Fruit fly (Drosophila melanogaster) whole organism, embryonic: ENCODE measurements around the gene SkpD.
A peak's percentile ranks its signal among the peaks of the same experiment; 100 is the strongest.

Experiments used
- CG10979 ChIP-seq: fragments of 200-800 bp; sonication (Bioruptor generic); optimal IDR thresholded peaks from 2 replicates; lab custom pipeline; 2018; ENCODE audit warnings: missing biosample characterization, mild to moderate bottlenecking, missing genetic modification characterization, moderate library complexity
- CG11696 ChIP-seq: fragments of 200-800 bp; sonication (Bioruptor generic); IDR thresholded peaks from 2 replicates; pipeline ENCODE4 v1.3.6; 2022; ENCODE audit warnings: missing biosample characterization, missing genetic modification characterization
- CG12071 ChIP-seq: fragments of 200-800 bp; sonication (Bioruptor generic); optimal IDR thresholded peaks from 3 replicates; lab custom pipeline; 2018; ENCODE audit warnings: missing biosample characterization, mild to moderate bottlenecking, missing genetic modification characterization
- CG12391 ChIP-seq: fragments of 200-800 bp; sonication (Bioruptor generic); optimal IDR thresholded peaks from 3 replicates; lab custom pipeline; 2018; ENCODE audit warnings: missing biosample characterization, mild to moderate bottlenecking, missing genetic modification characterization, moderate library complexity
- CG14710 ChIP-seq: fragments of 200-800 bp; sonication (Bioruptor generic); optimal IDR thresholded peaks from 3 replicates; lab custom pipeline; 2019; ENCODE audit warnings: missing biosample characterization, mild to moderate bottlenecking, missing genetic modification characterization, moderate library complexity
- CG16863 ChIP-seq: fragments of 200-800 bp; sonication (Bioruptor generic); optimal IDR thresholded peaks from 3 replicates; lab custom pipeline; 2016; ENCODE audit warnings: missing biosample characterization, missing genetic modification characterization
- CG18599 ChIP-seq: fragments of 200-800 bp; sonication (Bioruptor generic); optimal IDR thresholded peaks from 3 replicates; lab custom pipeline; 2017; ENCODE audit warnings: missing biosample characterization, missing genetic modification characterization, mild to moderate bottlenecking, moderate library complexity, missing genetic modification reagents
- CG2120 ChIP-seq: fragments of 200-800 bp; sonication (Bioruptor generic); optimal IDR thresholded peaks from 3 replicates; lab custom pipeline; 2016; ENCODE audit warnings: missing biosample characterization, missing genetic modification characterization
- CG3995 ChIP-seq: fragments of 200-800 bp; sonication (Bioruptor generic); optimal IDR thresholded peaks from 3 replicates; lab custom pipeline; 2016; ENCODE audit warnings: missing biosample characterization, missing genetic modification characterization
- CG4282 ChIP-seq: fragments of 200-800 bp; sonication (Bioruptor generic); optimal IDR thresholded peaks from 2 replicates; lab custom pipeline; 2016; ENCODE audit warnings: missing biosample characterization, missing genetic modification characterization
- CG6683 ChIP-seq: fragments of 200-800 bp; sonication (Bioruptor generic); optimal IDR thresholded peaks from 2 replicates; lab custom pipeline; 2017; ENCODE audit warnings: missing biosample characterization, mild to moderate bottlenecking, missing genetic modification characterization, missing genetic modification reagents
- CG6689 ChIP-seq: fragments of 200-800 bp; sonication (Bioruptor generic); IDR thresholded peaks from 2 replicates; pipeline ENCODE4 v1.3.6; 2022; ENCODE audit warnings: missing biosample characterization, missing genetic modification characterization
- CG6813 ChIP-seq: fragments of 200-800 bp; sonication (Bioruptor generic); optimal IDR thresholded peaks from 2 replicates; lab custom pipeline; 2017; ENCODE audit warnings: missing biosample characterization, missing genetic modification characterization, mild to moderate bottlenecking, moderate library complexity, missing genetic modification reagents
- CG7357 ChIP-seq: fragments of 200-800 bp; sonication (Bioruptor generic); IDR thresholded peaks from 3 replicates; pipeline ENCODE4 v1.3.6; 2022; ENCODE audit warnings: missing biosample characterization, missing genetic modification characterization
- CG7556 ChIP-seq: fragments of 200-800 bp; sonication (Bioruptor generic); optimal IDR thresholded peaks from 2 replicates; lab custom pipeline; 2017; ENCODE audit warnings: missing biosample characterization, mild to moderate bottlenecking, missing genetic modification characterization
- CG8478 ChIP-seq: fragments of >200 bp; optimal IDR thresholded peaks from 2 replicates; lab custom pipeline; 2018
- D19A ChIP-seq: fragments of 200-800 bp; optimal IDR thresholded peaks from 3 replicates; lab custom pipeline; 2019; ENCODE audit warnings: missing biosample characterization, mild to moderate bottlenecking, missing genetic modification characterization, moderate library complexity
- Dad ChIP-seq: fragments of 200-800 bp; sonication (Bioruptor generic); optimal IDR thresholded peaks from 3 replicates; lab custom pipeline; 2016; ENCODE audit warnings: missing biosample characterization, missing genetic modification characterization
- Deaf1 ChIP-seq: fragments of 200-800 bp; optimal IDR thresholded peaks from 3 replicates; lab custom pipeline; 2019; ENCODE audit warnings: missing biosample characterization, mild to moderate bottlenecking, missing genetic modification characterization, moderate library complexity
- Fer1 ChIP-seq: fragments of 200-800 bp; sonication (Bioruptor generic); optimal IDR thresholded peaks from 2 replicates; lab custom pipeline; 2017; ENCODE audit warnings: missing biosample characterization, mild to moderate bottlenecking, missing genetic modification characterization
- Hmr ChIP-seq: fragments of 200-800 bp; sonication (Bioruptor generic); optimal IDR thresholded peaks from 3 replicates; lab custom pipeline; 2017; ENCODE audit warnings: mild to moderate bottlenecking, missing biosample characterization, missing genetic modification reagents, missing genetic modification characterization
- Hmx ChIP-seq: fragments of 200-800 bp; sonication (Bioruptor generic); optimal IDR thresholded peaks from 2 replicates; lab custom pipeline; 2016; ENCODE audit warnings: missing biosample characterization, missing genetic modification characterization
- MBD-R2 ChIP-seq: fragments of 200-800 bp; sonication (Bioruptor generic); IDR thresholded peaks from 2 replicates; pipeline ENCODE4 v1.3.6; 2022; ENCODE audit warnings: missing biosample characterization, missing genetic modification characterization
- Mad ChIP-seq: fragments of 200-800 bp; sonication (Bioruptor generic); optimal IDR thresholded peaks from 2 replicates; lab custom pipeline; 2016; ENCODE audit warnings: missing biosample characterization, missing genetic modification characterization
- Med ChIP-seq: fragments of 200-800 bp; sonication (Bioruptor generic); peaks from one replicate; lab custom pipeline; 2016; ENCODE audit warnings: missing biosample characterization, missing genetic modification characterization, mild to moderate bottlenecking, inconsistent platforms, moderate library complexity
- Meics ChIP-seq: fragments of 200-800 bp; sonication (Bioruptor generic); optimal IDR thresholded peaks from 2 replicates; lab custom pipeline; 2017; ENCODE audit warnings: missing biosample characterization, mild to moderate bottlenecking, missing genetic modification characterization
- Myb ChIP-seq: fragments of 200-800 bp; sonication (Bioruptor generic); optimal IDR thresholded peaks from 2 replicates; lab custom pipeline; 2016; ENCODE audit warnings: missing biosample characterization, missing genetic modification characterization
- Usf ChIP-seq: fragments of 200-800 bp; sonication (Bioruptor generic); optimal IDR thresholded peaks from 2 replicates; lab custom pipeline; 2017; ENCODE audit warnings: missing genotype, missing biosample characterization, missing genetic modification characterization
- az2 ChIP-seq: fragments of 200-800 bp; sonication (Bioruptor generic); optimal IDR thresholded peaks from 3 replicates; lab custom pipeline; 2016; ENCODE audit warnings: missing biosample characterization, missing genetic modification characterization
- bigmax ChIP-seq: fragments of 200-800 bp; sonication (Bioruptor generic); optimal IDR thresholded peaks from 2 replicates; lab custom pipeline; 2018; ENCODE audit warnings: missing biosample characterization, mild to moderate bottlenecking, missing genetic modification characterization
- bsh ChIP-seq, 2 experiments: fragments of 200-800 bp; sonication (Bioruptor generic); optimal IDR thresholded peaks; 2 replicates each; lab custom pipeline; 2017 to 2018; ENCODE audit warnings: mild to moderate bottlenecking in 2 of 2, missing biosample characterization in 2 of 2, missing genetic modification characterization in 2 of 2, moderate library complexity in 1 of 2
- ci ChIP-seq: fragments of 200-800 bp; sonication (Bioruptor generic); IDR thresholded peaks from 3 replicates; pipeline ENCODE4 v1.3.6; 2022; ENCODE audit warnings: missing biosample characterization, missing genetic modification characterization
- dmrt11E ChIP-seq: fragments of 200-800 bp; sonication (Bioruptor generic); optimal IDR thresholded peaks from 3 replicates; lab custom pipeline; 2018; ENCODE audit warnings: missing biosample characterization, mild to moderate bottlenecking, missing genetic modification characterization, moderate library complexity
- eyg ChIP-seq: fragments of 200-800 bp; sonication (Bioruptor generic); optimal IDR thresholded peaks from 3 replicates; lab custom pipeline; 2016; ENCODE audit warnings: missing biosample characterization, missing genetic modification characterization
- gem ChIP-seq: fragments of 200-800 bp; sonication (Bioruptor generic); optimal IDR thresholded peaks from 2 replicates; lab custom pipeline; 2019; ENCODE audit warnings: missing biosample characterization, mild to moderate bottlenecking, missing genetic modification characterization, moderate library complexity
- ham ChIP-seq: fragments of 200-800 bp; sonication (Bioruptor generic); IDR thresholded peaks from 2 replicates; pipeline ENCODE4 v1.3.6; 2022; ENCODE audit warnings: missing biosample characterization, missing genetic modification characterization
- jigr1 ChIP-seq: fragments of 200-800 bp; sonication (Bioruptor generic); IDR thresholded peaks from 3 replicates; pipeline ENCODE4 v1.3.6; 2022; ENCODE audit warnings: missing biosample characterization, missing genetic modification characterization
- lab ChIP-seq: fragments of 200-800 bp; sonication (Bioruptor generic); optimal IDR thresholded peaks from 3 replicates; lab custom pipeline; 2017; ENCODE audit warnings: missing biosample characterization, missing genetic modification characterization, mild to moderate bottlenecking, moderate library complexity, missing genetic modification reagents
- lilli ChIP-seq: fragments of 200-800 bp; sonication (Bioruptor generic); optimal IDR thresholded peaks from 3 replicates; lab custom pipeline; 2016; ENCODE audit warnings: missing biosample characterization, missing genetic modification characterization
- luna ChIP-seq: fragments of 200-800 bp; sonication (Bioruptor generic); optimal IDR thresholded peaks from 2 replicates; lab custom pipeline; 2016; ENCODE audit warnings: missing biosample characterization, missing genetic modification characterization
- onecut ChIP-seq: fragments of 200-800 bp; sonication (Bioruptor generic); IDR thresholded peaks from 2 replicates; pipeline ENCODE4 v1.3.6; 2022; ENCODE audit warnings: missing biosample characterization, missing genetic modification characterization
- pan ChIP-seq, 4 experiments: fragments of >200 bp in 3 of 4; fragments of 200-800 bp in 1 of 4; sonication (Bioruptor generic) in 1 of 4; optimal IDR thresholded peaks in 3 of 4; IDR thresholded peaks in 1 of 4; 2 replicates each; pipeline versions ENCODE4 v1.3.6 to Lab custom; 2017 to 2022; ENCODE audit warnings: missing biosample characterization in 2 of 4, missing genetic modification characterization in 2 of 4, mixed read lengths in 1 of 4
- pb ChIP-seq: fragments of 200-800 bp; sonication (Bioruptor generic); optimal IDR thresholded peaks from 3 replicates; lab custom pipeline; 2016; ENCODE audit warnings: missing biosample characterization, missing genetic modification characterization
- prd ChIP-seq, 3 experiments: fragments of >200 bp in 2 of 3; fragments of 200-800 bp in 1 of 3; sonication (Bioruptor generic) in 1 of 3; optimal IDR thresholded peaks in 2 of 3; IDR thresholded peaks in 1 of 3; 2 replicates in 2 of 3; 3 replicates in 1 of 3; pipeline versions ENCODE4 v1.3.6 to Lab custom; 2017 to 2022; ENCODE audit warnings: missing biosample characterization in 1 of 3, missing genetic modification characterization in 1 of 3
- pzg ChIP-seq: fragments of 200-800 bp; sonication (Bioruptor generic); optimal IDR thresholded peaks from 3 replicates; lab custom pipeline; 2018; ENCODE audit warnings: missing biosample characterization, mild to moderate bottlenecking, missing genetic modification characterization, moderate library complexity
- row ChIP-seq: fragments of 200-800 bp; sonication (Bioruptor generic); IDR thresholded peaks from 3 replicates; pipeline ENCODE4 v1.3.6; 2022; ENCODE audit warnings: missing biosample characterization, missing genetic modification characterization
- schlank ChIP-seq: fragments of 200-800 bp; sonication (Bioruptor generic); optimal IDR thresholded peaks from 2 replicates; lab custom pipeline; 2018; ENCODE audit warnings: missing biosample characterization, mild to moderate bottlenecking, missing genetic modification characterization
- stwl ChIP-seq: fragments of 200-800 bp; sonication (Bioruptor generic); optimal IDR thresholded peaks from 3 replicates; lab custom pipeline; 2018; ENCODE audit warnings: missing biosample characterization, mild to moderate bottlenecking, missing genetic modification characterization, moderate library complexity
- tx ChIP-seq: fragments of 200-800 bp; sonication (Bioruptor generic); optimal IDR thresholded peaks from 2 replicates; lab custom pipeline; 2016; ENCODE audit warnings: missing biosample characterization, missing genetic modification characterization

Gene SkpD

DNA sequence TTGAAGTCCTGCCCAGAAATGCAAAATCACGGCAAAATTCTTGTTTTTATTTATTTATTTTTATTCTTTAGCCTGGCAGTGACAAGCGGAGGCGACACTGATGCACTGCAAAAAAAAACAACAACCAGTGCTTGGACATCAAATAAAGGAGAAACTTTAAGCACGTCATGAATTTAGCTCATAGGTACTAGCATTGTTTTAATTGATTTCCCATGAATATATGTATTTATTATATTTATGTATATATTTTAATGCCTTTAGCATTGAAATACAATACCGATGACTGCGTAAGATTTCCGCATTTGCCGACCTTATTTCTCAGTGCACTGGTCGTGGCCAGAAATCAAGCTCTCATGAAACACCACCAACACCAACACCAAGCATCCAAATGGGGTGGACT lies 6.1 kb downstream of the SkpD start (continued):
- TF ChIP-seq CG6683 (GFP tag; lab: Kevin White, UChicago) (no peak), pzg (GFP tag; lab: Kevin White, UChicago) (no peak), bigmax (GFP tag; lab: Kevin White, UChicago) (no peak), az2 (GFP tag; lab: Kevin White, UChicago) (no peak), CG16863 (GFP tag; lab: Kevin White, UChicago) (no peak), gem (peak; percentile 52), bsh (GFP tag; optimal IDR thresholded peaks at IDR 0.05; lab: Kevin White, UChicago) (peak in 1 of 2 experiments; percentile 30), pb (GFP tag; lab: Kevin White, UChicago) (no peak), jigr1 (GFP tag; lab: Robert Waterston, UW) (no peak), luna (GFP tag; lab: Kevin White, UChicago) (no peak), CG8478 (no peak), CG7556 (peak; percentile 47), CG10979 (tag; lab: Kevin White, UChicago) (no peak), dmrt11E (tag; lab: Kevin White, UChicago) (no peak), CG6813 (GFP tag; lab: Kevin White, UChicago) (no peak), schlank (tag; lab: Kevin White, UChicago) (no peak), MBD-R2 (GFP tag; lab: Robert Waterston, UW) (no peak), Mad (GFP tag; lab: Kevin White, UChicago) (no peak), Hmr (peak; percentile 47), Med (GFP tag; lab: Kevin White, UChicago) (peak; percentile 54), CG4282 (GFP tag; lab: Kevin White, UChicago) (no peak), onecut (no peak), ci (no peak), CG2120 (GFP tag; lab: Kevin White, UChicago) (peak; percentile 3), ham (GFP tag; lab: Robert Waterston, UW) (no peak), eyg (GFP tag; lab: Kevin White, UChicago) (no peak), CG11696 (no peak)

DNA sequence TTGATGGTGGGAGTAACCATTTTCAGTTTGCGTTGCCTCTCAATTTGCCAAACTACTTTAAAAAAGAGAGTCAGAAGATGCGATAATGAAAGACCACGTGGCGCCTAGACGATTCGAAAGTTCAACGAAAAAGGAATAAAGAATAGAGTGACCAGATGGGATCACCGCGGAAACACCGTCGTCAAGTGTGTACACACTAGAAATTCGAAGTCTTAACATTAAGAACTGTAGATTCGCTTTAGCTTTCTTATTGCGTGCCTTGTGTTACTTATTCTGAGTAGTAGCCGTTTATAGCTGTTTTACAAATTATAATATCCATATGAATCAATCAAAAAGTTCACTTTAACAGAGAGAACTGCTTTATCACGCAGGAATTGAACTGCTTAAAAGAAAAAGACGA lies 11.5 kb downstream of the SkpD start, which contains the start of gene SkpE:
SkpE (minus strand) TSS at position 101 of the 400 bp plus-strand sequence.
- no peak for TF ChIP-seq Hmx (GFP tag; lab: Kevin White, UChicago)
- peak; percentile 83 for TF ChIP-seq CG14710 (tag; lab: Kevin White, UChicago)
- TF ChIP-seq Deaf1 = no peak
- TF ChIP-seq stwl (tag; lab: Kevin White, UChicago) = peak; percentile 15

DNA sequence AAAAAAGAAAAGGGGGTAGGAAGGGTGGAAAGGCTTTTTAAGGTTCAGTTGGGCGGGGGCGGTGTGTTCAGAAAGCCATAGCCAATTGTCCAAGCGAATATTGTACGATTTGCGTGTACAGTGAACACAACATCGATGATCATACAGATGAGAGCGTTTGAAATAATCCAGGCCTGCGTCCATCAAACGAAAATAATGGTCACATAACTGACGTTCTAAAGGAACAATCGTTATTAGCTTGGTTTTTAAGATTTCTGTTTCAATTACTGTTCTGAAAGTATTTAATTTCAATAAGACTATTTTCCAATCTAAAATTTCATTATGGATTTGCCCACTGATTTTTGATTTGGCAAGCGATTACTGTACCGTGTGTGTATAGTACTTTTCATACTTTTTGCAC lies 12.7 kb downstream of the SkpD start:
- no peak for TF ChIP-seq CG7357 (GFP tag; lab: Robert Waterston, UW)
- no peak for TF ChIP-seq D19A
- peak; percentile 20 for TF ChIP-seq Fer1 (GFP tag; lab: Kevin White, UChicago)
- peak; percentile 30; the same call in 1 of the 3 replicates for TF ChIP-seq row (GFP tag; lab: Robert Waterston, UW)
- TF ChIP-seq CG4282 (GFP tag; lab: Kevin White, UChicago) = no peak
- TF ChIP-seq tx = no peak
- TF ChIP-seq Usf (GFP tag; lab: Kevin White, UChicago) = no peak
- TF ChIP-seq Meics = peak; percentile 36
- TF ChIP-seq CG12391 = peak; percentile 2
- no peak for TF ChIP-seq CG3995 (GFP tag; lab: Kevin White, UChicago)
- no peak for TF ChIP-seq prd (optimal IDR thresholded peaks at IDR 0.05; lab: Kevin White, UChicago)
- TF ChIP-seq prd (GFP tag; IDR thresholded peaks at IDR 0.05; lab: Robert Waterston, UW) = peak; percentile 30; the same call in 1 of the 3 replicates
- peak in 1 of 2 experiments; percentile 5 for TF ChIP-seq bsh (GFP tag; optimal IDR thresholded peaks at IDR 0.05; lab: Kevin White, UChicago)
- TF ChIP-seq Dad (GFP tag; lab: Kevin White, UChicago) = no peak
- TF ChIP-seq CG6689 (GFP tag; lab: Robert Waterston, UW) = no peak
- no peak for TF ChIP-seq CG12071 (GFP tag; lab: Kevin White, UChicago)
- no peak for TF ChIP-seq lilli (GFP tag; lab: Kevin White, UChicago)
- no peak for TF ChIP-seq pan (optimal IDR thresholded peaks at IDR 0.05; lab: Kevin White, UChicago)
- TF ChIP-seq pan (GFP tag; optimal IDR thresholded peaks at IDR 0.05 in 1 of 2, IDR thresholded peaks at IDR 0.05 in 1 of 2) = peak in 1 of 2 experiments; percentile 11
- TF ChIP-seq lab (GFP tag; lab: Kevin White, UChicago) = peak; percentile 10
- TF ChIP-seq Myb = no peak
- TF ChIP-seq CG18599 (GFP tag; lab: Kevin White, UChicago) = peak; percentile 32
